Worm (Caenorhabditis elegans): Measurements from ENCODE around the gene ets-4.

Gene ets-4

ce11 chrX:6551679-6552078 is 33.0 kb downstream of the ets-4 start:
- no peak for TF ChIP-seq dao-5 (tag; optimal IDR thresholded peaks at IDR 0.05)
- TF ChIP-seq him-1 (tag; optimal IDR thresholded peaks at IDR 0.05), result no peak
- no peak for TF ChIP-seq W03F9.2 (tag; optimal IDR thresholded peaks at IDR 0.05)

- TF ChIP-seq dao-5 (tag; optimal IDR thresholded peaks at IDR 0.05) (no peak), W03F9.2 (tag; optimal IDR thresholded peaks at IDR 0.05) (no peak), him-1 (tag; optimal IDR thresholded peaks at IDR 0.05) (no peak)
These were observed 34.2 kb downstream of the ets-4 start, which contains the start of gene svh-2 for ce11 chrX:6552806-6553337. Gene svh-2 (plus strand): TSS chrX:6553287.

- TF ChIP-seq dao-5 (tag; optimal IDR thresholded peaks at IDR 0.05), result no peak
- no peak for TF ChIP-seq him-1 (tag; optimal IDR thresholded peaks at IDR 0.05)
- TF ChIP-seq W03F9.2 (tag; optimal IDR thresholded peaks at IDR 0.05), result no peak
These were observed 35.0 kb downstream of the ets-4 start for ce11 chrX:6553634-6554033.

ce11 chrX:6560495-6560894 is 41.8 kb downstream of the ets-4 start:
- no peak for TF ChIP-seq him-1 (tag; optimal IDR thresholded peaks at IDR 0.05)
- TF ChIP-seq W03F9.2 (tag; optimal IDR thresholded peaks at IDR 0.05), result no peak
- no peak for TF ChIP-seq dao-5 (tag; optimal IDR thresholded peaks at IDR 0.05)

- TF ChIP-seq him-1 (tag; optimal IDR thresholded peaks at IDR 0.05), result no peak
- TF ChIP-seq dao-5 (tag; optimal IDR thresholded peaks at IDR 0.05), result no peak
- no peak for TF ChIP-seq W03F9.2 (tag; optimal IDR thresholded peaks at IDR 0.05)
These were observed 43.7 kb downstream of the ets-4 start, which contains the start of gene aaim-1 for ce11 chrX:6562378-6562856. Gene aaim-1 (minus strand): TSS chrX:6562428.

- TF ChIP-seq W03F9.2 (tag; optimal IDR thresholded peaks at IDR 0.05), result no peak
- no peak for TF ChIP-seq him-1 (tag; optimal IDR thresholded peaks at IDR 0.05)
- TF ChIP-seq dao-5 (tag; optimal IDR thresholded peaks at IDR 0.05), result no peak
These were observed 50.9 kb downstream of the ets-4 start, which contains the start of gene dop-3 for ce11 chrX:6569624-6570023. Gene dop-3 (minus strand): TSS chrX:6569724.

Data from whole organism, L4/young adult.